Fruit fly (Drosophila melanogaster) whole organism, embryonic: ENCODE measurements around the gene FucTD.

ENCODE experiments used
- B-H1 ChIP-seq: fragments of 200-800 bp; sonication (Bioruptor generic); IDR thresholded peaks from 3 replicates; pipeline ENCODE4 v1.3.6; 2022; ENCODE audit warnings: missing biosample characterization, missing genetic modification characterization
- Blimp-1 ChIP-seq: fragments of 200-800 bp; sonication (Bioruptor generic); optimal IDR thresholded peaks from 3 replicates; lab custom pipeline; 2018; ENCODE audit warnings: missing biosample characterization, missing genetic modification characterization, mild to moderate bottlenecking, moderate library complexity, missing genetic modification reagents
- CG10267 ChIP-seq: fragments of 200-800 bp; sonication (Bioruptor generic); optimal IDR thresholded peaks from 2 replicates; lab custom pipeline; 2018; ENCODE audit warnings: missing biosample characterization, mild to moderate bottlenecking, missing genetic modification characterization, moderate library complexity
- CG10959 ChIP-seq: fragments of 200-800 bp; sonication (Bioruptor generic); IDR thresholded peaks from 2 replicates; pipeline ENCODE4 v1.3.6; 2022; ENCODE audit warnings: missing biosample characterization, missing genetic modification characterization
- CG10979 ChIP-seq: fragments of 200-800 bp; sonication (Bioruptor generic); optimal IDR thresholded peaks from 2 replicates; lab custom pipeline; 2018; ENCODE audit warnings: missing biosample characterization, mild to moderate bottlenecking, missing genetic modification characterization, moderate library complexity
- CG11504 ChIP-seq: fragments of 200-800 bp; sonication (Bioruptor generic); optimal IDR thresholded peaks from 3 replicates; lab custom pipeline; 2019; ENCODE audit warnings: missing biosample characterization, mild to moderate bottlenecking, missing genetic modification characterization, moderate library complexity
- CG11723 ChIP-seq: fragments of 200-800 bp; sonication (Bioruptor generic); optimal IDR thresholded peaks from 2 replicates; lab custom pipeline; 2017; ENCODE audit warnings: missing biosample characterization, mild to moderate bottlenecking, missing genetic modification characterization
- CG13894 ChIP-seq: fragments of 200-800 bp; sonication (Bioruptor generic); optimal IDR thresholded peaks from 3 replicates; lab custom pipeline; 2018; ENCODE audit warnings: missing biosample characterization, mild to moderate bottlenecking, missing genetic modification characterization, moderate library complexity
- CG14667 ChIP-seq: fragments of 200-800 bp; sonication (Bioruptor generic); IDR thresholded peaks from 2 replicates; pipeline ENCODE4 v1.3.6; 2022; ENCODE audit warnings: missing biosample characterization, missing genetic modification characterization
- CG14710 ChIP-seq: fragments of 200-800 bp; sonication (Bioruptor generic); optimal IDR thresholded peaks from 3 replicates; lab custom pipeline; 2019; ENCODE audit warnings: missing biosample characterization, mild to moderate bottlenecking, missing genetic modification characterization, moderate library complexity
- CG1603 ChIP-seq: fragments of 200-800 bp; sonication (Bioruptor generic); optimal IDR thresholded peaks from 2 replicates; lab custom pipeline; 2019; ENCODE audit warnings: missing biosample characterization, mild to moderate bottlenecking, missing genetic modification characterization, moderate library complexity
- CG17359 ChIP-seq: fragments of 200-800 bp; sonication (Bioruptor generic); optimal IDR thresholded peaks from 3 replicates; lab custom pipeline; 2018; ENCODE audit warnings: missing biosample characterization, mild to moderate bottlenecking, missing genetic modification characterization, moderate library complexity
- CG18262 ChIP-seq: fragments of 200-800 bp; optimal IDR thresholded peaks from 3 replicates; lab custom pipeline; 2019; ENCODE audit warnings: missing biosample characterization, mild to moderate bottlenecking, missing genetic modification characterization, moderate library complexity
- CG18599 ChIP-seq: fragments of 200-800 bp; sonication (Bioruptor generic); optimal IDR thresholded peaks from 3 replicates; lab custom pipeline; 2017; ENCODE audit warnings: missing biosample characterization, missing genetic modification characterization, mild to moderate bottlenecking, moderate library complexity, missing genetic modification reagents
- CG2712 ChIP-seq: fragments of 200-800 bp; optimal IDR thresholded peaks from 3 replicates; lab custom pipeline; 2019; ENCODE audit warnings: missing biosample characterization, mild to moderate bottlenecking, missing genetic modification characterization, moderate library complexity
- CG32767 ChIP-seq: fragments of 200-800 bp; sonication (Bioruptor generic); IDR thresholded peaks from 2 replicates; pipeline ENCODE4 v1.3.6; 2022; ENCODE audit warnings: missing biosample characterization, missing genetic modification characterization
- CG34376 ChIP-seq: fragments of 200-800 bp; sonication (Bioruptor generic); optimal IDR thresholded peaks from 2 replicates; lab custom pipeline; 2018; ENCODE audit warnings: missing biosample characterization, mild to moderate bottlenecking, missing genetic modification characterization
- CG3726 ChIP-seq: fragments of 200-800 bp; sonication (Bioruptor generic); IDR thresholded peaks from 3 replicates; pipeline ENCODE4, ENCODE4 v1.3.6; 2022; ENCODE audit warnings: missing biosample characterization, missing genetic modification characterization
- CG3838 ChIP-seq: fragments of 200-800 bp; sonication (Bioruptor generic); optimal IDR thresholded peaks from 3 replicates; lab custom pipeline; 2016; ENCODE audit warnings: missing biosample characterization, missing genetic modification characterization
- CG9932 ChIP-seq: fragments of 200-800 bp; sonication (Bioruptor generic); IDR thresholded peaks from 2 replicates; pipeline ENCODE4 v1.3.6; 2022; ENCODE audit warnings: missing biosample characterization, missing genetic modification characterization
- D ChIP-seq, 2 experiments: fragments of 200-800 bp in 1 of 2; fragments of >200 bp in 1 of 2; sonication (Bioruptor generic) in 1 of 2; optimal IDR thresholded peaks; 2 replicates in 1 of 2; 3 replicates in 1 of 2; lab custom pipeline; 2017; ENCODE audit warnings: mild to moderate bottlenecking in 1 of 2, missing biosample characterization in 1 of 2, missing genetic modification characterization in 1 of 2, missing genetic modification reagents in 1 of 2
- D19A ChIP-seq: fragments of 200-800 bp; optimal IDR thresholded peaks from 3 replicates; lab custom pipeline; 2019; ENCODE audit warnings: missing biosample characterization, mild to moderate bottlenecking, missing genetic modification characterization, moderate library complexity
- GATAe ChIP-seq: fragments of 200-800 bp; sonication (Bioruptor generic); conservative IDR thresholded peaks from 2 replicates; pipeline ENCODE4 v1.3.6; 2022; ENCODE audit warnings: missing biosample characterization, missing genetic modification characterization
- HLH3B ChIP-seq: fragments of 200-800 bp; sonication (Bioruptor generic); IDR thresholded peaks from 2 replicates; pipeline ENCODE4 v1.3.6; 2022; ENCODE audit warnings: missing biosample characterization, missing genetic modification characterization
- Jarid2 ChIP-seq: fragments of 200-800 bp; sonication (Bioruptor generic); optimal IDR thresholded peaks from 3 replicates; lab custom pipeline; 2017; ENCODE audit warnings: mild to moderate bottlenecking, missing biosample characterization, missing genetic modification reagents, missing genetic modification characterization
- Mrtf ChIP-seq: fragments of 200-800 bp; sonication (Bioruptor generic); IDR thresholded peaks from 3 replicates; pipeline ENCODE4 v1.3.6; 2022; ENCODE audit warnings: missing biosample characterization, missing genetic modification characterization
- Nf-YC ChIP-seq: fragments of 200-800 bp; optimal IDR thresholded peaks from 3 replicates; lab custom pipeline; 2019; ENCODE audit warnings: missing biosample characterization, mild to moderate bottlenecking, missing genetic modification characterization, moderate library complexity
- Oli ChIP-seq: fragments of 200-800 bp; sonication (Bioruptor generic); optimal IDR thresholded peaks from 2 replicates; lab custom pipeline; 2018; ENCODE audit warnings: missing biosample characterization, mild to moderate bottlenecking, missing genetic modification characterization, moderate library complexity
- Pdp1 ChIP-seq, 2 experiments: fragments of 200-800 bp; sonication (Bioruptor generic); optimal IDR thresholded peaks; 3 replicates each; lab custom pipeline; 2016; ENCODE audit warnings: missing biosample characterization in 2 of 2, missing genetic modification characterization in 2 of 2, mild to moderate bottlenecking in 1 of 2, moderate library complexity in 1 of 2
- Xrp1 ChIP-seq: fragments of 200-800 bp; sonication (Bioruptor generic); IDR thresholded peaks from 2 replicates; pipeline ENCODE4 v1.3.6; 2022; ENCODE audit warnings: missing biosample characterization, missing genetic modification characterization
- abd-A ChIP-seq: fragments of 200-800 bp; sonication (Bioruptor generic); optimal IDR thresholded peaks from 3 replicates; lab custom pipeline; 2019; ENCODE audit warnings: missing biosample characterization, mild to moderate bottlenecking, missing genetic modification characterization, moderate library complexity
- cad ChIP-seq: fragments of >200 bp; optimal IDR thresholded peaks from 2 replicates; lab custom pipeline; 2017; ENCODE audit warnings: missing biosample characterization, missing genetic modification characterization
- chm ChIP-seq: fragments of 200-800 bp; sonication (Bioruptor generic); IDR thresholded peaks from 2 replicates; pipeline ENCODE4 v1.3.6; 2022; ENCODE audit warnings: missing biosample characterization, missing genetic modification characterization
- fd102C ChIP-seq: fragments of 200-800 bp; sonication (Bioruptor generic); optimal IDR thresholded peaks from 2 replicates; lab custom pipeline; 2018; ENCODE audit warnings: missing biosample characterization, mild to moderate bottlenecking, missing genetic modification characterization, moderate library complexity
- fd96Cb ChIP-seq: fragments of 200-800 bp; sonication (Bioruptor generic); optimal IDR thresholded peaks from 2 replicates; lab custom pipeline; 2018; ENCODE audit warnings: missing biosample characterization, mild to moderate bottlenecking, missing genetic modification characterization, moderate library complexity
- ftz-f1 ChIP-seq: fragments of 200-800 bp; sonication (Bioruptor generic); optimal IDR thresholded peaks from 2 replicates; lab custom pipeline; 2016; ENCODE audit warnings: missing biosample characterization, missing genetic modification characterization
- ham ChIP-seq: fragments of 200-800 bp; sonication (Bioruptor generic); IDR thresholded peaks from 2 replicates; pipeline ENCODE4 v1.3.6; 2022; ENCODE audit warnings: missing biosample characterization, missing genetic modification characterization
- phol ChIP-seq: fragments of 200-800 bp; sonication (Bioruptor generic); optimal IDR thresholded peaks from 3 replicates; lab custom pipeline; 2018; ENCODE audit warnings: missing biosample characterization, mild to moderate bottlenecking, missing genetic modification characterization, moderate library complexity
- pros ChIP-seq: fragments of 200-800 bp; sonication (Bioruptor generic); optimal IDR thresholded peaks from 3 replicates; lab custom pipeline; 2019; ENCODE audit warnings: missing biosample characterization, mild to moderate bottlenecking, missing genetic modification characterization, moderate library complexity
- ranshi ChIP-seq: fragments of 200-800 bp; sonication (Bioruptor generic); IDR thresholded peaks from 2 replicates; pipeline ENCODE4 v1.3.6; 2022; ENCODE audit warnings: missing biosample characterization, missing genetic modification characterization
- sens ChIP-seq: fragments of 200-800 bp; sonication (Bioruptor generic); peaks from one replicate; lab custom pipeline; 2016; ENCODE audit warnings: missing biosample characterization, missing genetic modification characterization
- sisA ChIP-seq: fragments of 200-800 bp; sonication (Bioruptor generic); IDR thresholded peaks from 2 replicates; pipeline ENCODE4 v1.3.6; 2022; ENCODE audit warnings: missing biosample characterization, missing genetic modification characterization
- stc ChIP-seq: fragments of 200-800 bp; sonication (Bioruptor generic); IDR thresholded peaks from 2 replicates; pipeline ENCODE4 v1.3.6; 2022; ENCODE audit warnings: missing biosample characterization, missing genetic modification characterization
- tll ChIP-seq, 2 experiments: fragments of 200-800 bp in 1 of 2; fragments of >200 bp in 1 of 2; sonication (Bioruptor generic) in 1 of 2; optimal IDR thresholded peaks; 2 replicates each; lab custom pipeline; 2017 to 2019; ENCODE audit warnings: missing biosample characterization in 2 of 2, missing genetic modification characterization in 2 of 2, mild to moderate bottlenecking in 1 of 2, moderate library complexity in 1 of 2
- vvl ChIP-seq: fragments of 200-800 bp; sonication (Bioruptor generic); IDR thresholded peaks from 2 replicates; pipeline ENCODE4 v1.3.6; 2022; ENCODE audit warnings: missing biosample characterization, missing genetic modification characterization
- zen ChIP-seq: fragments of 200-800 bp; sonication (Bioruptor generic); optimal IDR thresholded peaks from 3 replicates; lab custom pipeline; 2018; ENCODE audit warnings: missing biosample characterization, mild to moderate bottlenecking, missing genetic modification characterization, moderate library complexity
- zfh1 ChIP-seq: fragments of 200-800 bp; sonication (Bioruptor generic); IDR thresholded peaks from 3 replicates; pipeline ENCODE4 v1.3.6; 2022; ENCODE audit warnings: missing biosample characterization, missing genetic modification characterization

FucTD gene

dm6 chr3L:1408093-1408492 lies 7.9 kb upstream of the FucTD start:
- TF ChIP-seq D19A (tag; lab: Kevin White, UChicago) (peak; percentile 3), sisA (GFP tag; lab: Robert Waterston, UW) (peak; percentile 37; the same call in 1 of the 2 replicates), CG13894 (tag; lab: Kevin White, UChicago) (no peak), ranshi (GFP tag; lab: Robert Waterston, UW) (peak; percentile 13; the same call in 1 of the 2 replicates), vvl (GFP tag; lab: Robert Waterston, UW) (0 out of 2 replicates have a peak, but pooled peaks have one; percentile 10), fd96Cb (tag; lab: Kevin White, UChicago) (peak; percentile 11), CG10267 (tag; lab: Kevin White, UChicago) (peak; percentile 30), sens (peak; percentile 82), phol (peak; percentile 27), CG11723 (GFP tag; lab: Kevin White, UChicago) (no peak), fd102C (GFP tag; lab: Kevin White, UChicago) (no peak), CG1603 (tag; lab: Kevin White, UChicago) (peak; percentile 15), Xrp1 (peak; percentile 26; the same call in 1 of the 2 replicates), CG14710 (tag; lab: Kevin White, UChicago) (peak; percentile 6), CG10959 (GFP tag; lab: Robert Waterston, UW) (peak; percentile 22; the same call in 1 of the 2 replicates), CG18599 (GFP tag; lab: Kevin White, UChicago) (peak; percentile 3), CG10979 (tag; lab: Kevin White, UChicago) (peak; percentile 35), CG2712 (tag; lab: Kevin White, UChicago) (peak; percentile 14), pros (GFP tag; lab: Kevin White, UChicago) (peak; percentile 4), CG3726 (GFP tag; lab: Robert Waterston, UW) (no peak), CG11504 (tag; lab: Kevin White, UChicago) (peak; percentile 40), D (optimal IDR thresholded peaks at IDR 0.05; lab: Kevin White, UChicago) (no peak), D (GFP tag; optimal IDR thresholded peaks at IDR 0.05; lab: Kevin White, UChicago) (peak; percentile 9), HLH3B (peak; percentile 26; the same call in 1 of the 2 replicates), zfh1 (GFP tag; lab: Robert Waterston, UW) (0 out of 3 replicates have a peak, but pooled peaks have one; percentile 51), CG17359 (tag; lab: Kevin White, UChicago) (peak; percentile 36), chm (GFP tag; lab: Robert Waterston, UW) (0 out of 2 replicates have a peak, but pooled peaks have one; percentile 20), Mrtf (GFP tag; lab: Robert Waterston, UW) (0 out of 3 replicates have a peak, but pooled peaks have one; percentile 39), CG9932 (GFP tag; lab: Robert Waterston, UW) (no peak), CG18262 (tag; lab: Kevin White, UChicago) (peak; percentile 17), CG34376 (GFP tag; lab: Kevin White, UChicago) (no peak), Nf-YC (tag; lab: Kevin White, UChicago) (no peak), Blimp-1 (peak; percentile 46), CG14667 (GFP tag; lab: Robert Waterston, UW) (0 out of 2 replicates have a peak, but pooled peaks have one; percentile 12), ftz-f1 (GFP tag; lab: Kevin White, UChicago) (peak; percentile 52)
- TF ChIP-seq, all 482 proteins: peak for 27

DNA sequence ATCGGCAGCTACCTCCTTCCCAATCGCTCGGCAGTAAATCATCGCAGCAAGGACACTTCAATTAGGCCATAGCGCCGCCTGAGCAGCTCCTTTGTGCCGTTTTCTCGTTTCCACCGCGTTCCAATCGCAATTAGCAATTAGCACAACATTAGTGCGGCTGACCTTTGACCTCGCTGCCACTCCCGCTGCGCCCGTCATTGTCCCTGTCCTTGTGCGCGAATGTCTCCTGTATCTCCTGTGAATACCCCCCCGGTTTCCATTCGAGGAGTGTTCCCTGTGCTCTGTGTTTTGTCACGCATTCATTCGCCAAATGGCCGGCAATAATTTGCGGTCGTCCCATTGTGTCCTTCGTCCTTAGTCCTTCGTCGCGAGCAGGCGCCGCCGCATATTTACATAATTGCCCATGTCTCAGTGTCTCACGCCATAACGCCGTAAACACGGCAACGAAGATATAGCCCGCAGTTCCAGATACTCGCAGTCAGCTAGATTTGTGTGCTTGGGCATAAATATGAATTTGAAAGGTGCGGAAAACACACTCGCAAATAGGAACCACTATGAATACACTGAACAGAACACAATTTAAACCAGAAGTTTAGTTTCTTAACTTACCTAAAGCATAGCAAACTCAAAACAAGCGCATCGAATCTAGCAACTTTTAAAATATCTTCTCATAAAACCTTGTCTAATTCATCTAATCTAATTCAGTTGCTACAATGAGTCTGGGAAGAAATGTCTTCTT lies 5.5 kb upstream of the FucTD start, which contains the start of gene CG9168:
Gene CG9168 (plus strand): TSS at position 689 of the 739 bp plus-strand sequence.
- TF ChIP-seq stc (GFP tag; lab: Robert Waterston, UW), result no peak
- no peak for TF ChIP-seq Pdp1 (GFP tag; optimal IDR thresholded peaks at IDR 0.05; lab: Kevin White, UChicago)
- TF ChIP-seq CG32767, result no peak
- peak; percentile 85 for TF ChIP-seq cad (GFP tag; lab: Kevin White, UChicago)
- TF ChIP-seq tll (GFP tag; optimal IDR thresholded peaks at IDR 0.05; lab: Kevin White, UChicago), result peak in 1 of 2 experiments; percentile 83
- TF ChIP-seq GATAe (GFP tag; lab: Robert Waterston, UW), result no peak
- peak; percentile 98 for TF ChIP-seq D (optimal IDR thresholded peaks at IDR 0.05; lab: Kevin White, UChicago)
- TF ChIP-seq D (GFP tag; optimal IDR thresholded peaks at IDR 0.05; lab: Kevin White, UChicago), result no peak
- no peak for TF ChIP-seq CG3838 (GFP tag; lab: Kevin White, UChicago)
- TF ChIP-seq zen, result peak; percentile 99
- no peak for TF ChIP-seq Jarid2 (GFP tag; lab: Kevin White, UChicago)
- TF ChIP-seq ham (GFP tag; lab: Robert Waterston, UW), result no peak
- no peak for TF ChIP-seq B-H1 (GFP tag; lab: Robert Waterston, UW)
- peak; percentile 9 for TF ChIP-seq abd-A
- no peak for TF ChIP-seq Oli
